Worm (Caenorhabditis elegans): ENCODE results near the gene spas-1.

The spas-1 gene

ce11 chrV:9162955-9163468 is 12.6 kb upstream of the spas-1 start, which contains the start of gene col-145:
TSS of gene col-145 (minus strand) at chrV:9163005.
- TF ChIP-seq snu-23 (GFP tag; optimal IDR thresholded peaks at IDR 0.05) (peak; percentile 1), lin-14 (GFP tag; optimal IDR thresholded peaks at IDR 0.05) (peak; percentile 39), blmp-1 (tag; optimal IDR thresholded peaks at IDR 0.05) (peak; percentile 86), ama-1 (optimal IDR thresholded peaks at IDR 0.05) (no peak), elt-3 (tag; optimal IDR thresholded peaks at IDR 0.05) (peak in 1 of 6 experiments; percentile 6), nhr-85 (tag) (peak; percentile 5), grh-1 (GFP tag; IDR thresholded peaks at IDR 0.05) (no peak), lin-39 (tag; optimal IDR thresholded peaks at IDR 0.05) (no peak)

- TF ChIP-seq nhr-85 (tag) (peak; percentile 70), snu-23 (GFP tag; optimal IDR thresholded peaks at IDR 0.05) (no peak), isw-1 (GFP tag; IDR thresholded peaks at IDR 0.05) (no peak), nhr-90 (tag; optimal IDR thresholded peaks at IDR 0.05; ENCODE audit: poor library complexity) (peak; percentile 10), elt-3 (tag; optimal IDR thresholded peaks at IDR 0.05) (peak in 2 of 6 experiments; percentile 35 to 46), lsy-2 (tag; optimal IDR thresholded peaks at IDR 0.05) (peak in 1 of 2 experiments; percentile 43), nhr-71 (tag; optimal IDR thresholded peaks at IDR 0.05) (peak; percentile 50), efl-1 (optimal IDR thresholded peaks at IDR 0.05) (peak in 1 of 2 experiments; percentile 11), efl-1 (GFP tag; optimal IDR thresholded peaks at IDR 0.05 in 1 of 2) (no peak), ama-1 (optimal IDR thresholded peaks at IDR 0.05) (peak; percentile 73), jun-1 (tag; optimal IDR thresholded peaks at IDR 0.05) (peak; percentile 42), nhr-47 (tag; optimal IDR thresholded peaks at IDR 0.05) (peak; percentile 21), nhr-237 (tag; optimal IDR thresholded peaks at IDR 0.05) (no peak), sox-4 (tag; optimal IDR thresholded peaks at IDR 0.05) (no peak), lin-14 (GFP tag; optimal IDR thresholded peaks at IDR 0.05) (peak; percentile 6), aly-2 (tag; optimal IDR thresholded peaks at IDR 0.05) (peak; percentile 54), nhr-19 (GFP tag; conservative IDR thresholded peaks at IDR 0.05) (0 out of 2 replicates have a peak, but pooled peaks have one; percentile 5)
Measured at ce11 chrV:9163897-9164296, 11.7 kb upstream of the spas-1 start.

- TF ChIP-seq nhr-76 (tag; optimal IDR thresholded peaks at IDR 0.05) (no peak), rnt-1 (tag; optimal IDR thresholded peaks at IDR 0.05) (no peak), nhr-20 (tag; optimal IDR thresholded peaks at IDR 0.05) (peak; percentile 78), nhr-28 (tag; optimal IDR thresholded peaks at IDR 0.05) (no peak), snu-23 (GFP tag; optimal IDR thresholded peaks at IDR 0.05) (peak; percentile 74), blmp-1 (tag; optimal IDR thresholded peaks at IDR 0.05) (peak; percentile 64), lin-14 (GFP tag; optimal IDR thresholded peaks at IDR 0.05) (peak; percentile 91), nhr-84 (tag; optimal IDR thresholded peaks at IDR 0.05) (no peak), ama-1 (optimal IDR thresholded peaks at IDR 0.05) (peak; percentile 81), nhr-90 (tag; optimal IDR thresholded peaks at IDR 0.05; ENCODE audit: poor library complexity) (peak; percentile 62), lsy-2 (tag; optimal IDR thresholded peaks at IDR 0.05) (peak in 1 of 2 experiments; percentile 7), nhr-71 (tag; optimal IDR thresholded peaks at IDR 0.05) (peak; percentile 71), nhr-77 (tag; optimal IDR thresholded peaks at IDR 0.05) (no peak), ztf-4 (tag; optimal IDR thresholded peaks at IDR 0.05) (peak; percentile 29), ceh-8 (GFP tag; optimal IDR thresholded peaks at IDR 0.05) (no peak), nhr-85 (tag) (peak; percentile 98), C04F5.9 (tag; optimal IDR thresholded peaks at IDR 0.05) (no peak), pag-3 (tag; optimal IDR thresholded peaks at IDR 0.05; ENCODE audit: borderline replicate concordance, insufficient read depth) (peak; percentile 60), mep-1 (tag; optimal IDR thresholded peaks at IDR 0.05) (peak; percentile 26), zag-1 (tag; optimal IDR thresholded peaks at IDR 0.05) (no peak), xbp-1 (tag; optimal IDR thresholded peaks at IDR 0.05) (peak; percentile 23), C34B4.2 (tag; optimal IDR thresholded peaks at IDR 0.05) (no peak), dpl-1 (GFP tag; optimal IDR thresholded peaks at IDR 0.05) (peak in 1 of 3 experiments; percentile 9), lin-39 (tag; optimal IDR thresholded peaks at IDR 0.05) (no peak), grh-1 (GFP tag; IDR thresholded peaks at IDR 0.05) (peak; percentile 18; the same call in 1 of the 2 replicates), ets-5 (GFP tag; IDR thresholded peaks at IDR 0.05) (no peak), elt-3 (tag; optimal IDR thresholded peaks at IDR 0.05) (peak in 4 of 6 experiments; percentile 40 to 82 (median 62)), aly-2 (tag; optimal IDR thresholded peaks at IDR 0.05) (no peak), irx-1 (tag; optimal IDR thresholded peaks at IDR 0.05) (no peak), nhr-19 (GFP tag; conservative IDR thresholded peaks at IDR 0.05) (peak; percentile 31; the same call in 1 of the 2 replicates), nhr-47 (tag; optimal IDR thresholded peaks at IDR 0.05) (peak; percentile 34)
Measured at ce11 chrV:9165073-9165699, 10.4 kb upstream of the spas-1 start, which contains the start of gene col-10. TSS of gene col-10 (minus strand) at chrV:9165307.

Measured in whole organism, L1 larva.